Fruit fly (Drosophila melanogaster): Measurements from ENCODE around the gene TwdlZ.

The TwdlZ gene

dm6 chrX:16737878-16738277 lies at the start of gene TwdlZ:
Gene TwdlZ, plus strand, starts transcription at chrX:16738178.
- no peak for TF ChIP-seq Smox (GFP tag; optimal IDR thresholded peaks at IDR 0.05)
- TF ChIP-seq CG9139 (GFP tag; optimal IDR thresholded peaks at IDR 0.05), result no peak
- no peak for TF ChIP-seq Hr4 (GFP tag; optimal IDR thresholded peaks at IDR 0.05)
- no peak for TF ChIP-seq acj6 (GFP tag; optimal IDR thresholded peaks at IDR 0.05)
- no peak for TF ChIP-seq svp (GFP tag)
- no peak for TF ChIP-seq topi (GFP tag; optimal IDR thresholded peaks at IDR 0.05)
- TF ChIP-seq Gug (GFP tag; IDR thresholded peaks at IDR 0.05), result no peak
- no peak for TF ChIP-seq CG8319 (GFP tag; optimal IDR thresholded peaks at IDR 0.05)

dm6 chrX:16689339-16689738 lies 48.6 kb upstream of the TwdlZ start:
- TF ChIP-seq ss (GFP tag; optimal IDR thresholded peaks at IDR 0.05) (no peak), CG16779 (tag; optimal IDR thresholded peaks at IDR 0.05) (no peak), dac (GFP tag; optimal IDR thresholded peaks at IDR 0.05) (no peak), Sox14 (GFP tag; optimal IDR thresholded peaks at IDR 0.05) (no peak), CG11902 (GFP tag; optimal IDR thresholded peaks at IDR 0.05) (no peak), CG8319 (GFP tag; optimal IDR thresholded peaks at IDR 0.05) (no peak), CG10631 (GFP tag; optimal IDR thresholded peaks at IDR 0.05) (no peak), CG4318 (GFP tag; optimal IDR thresholded peaks at IDR 0.05) (no peak), CG11762 (GFP tag; optimal IDR thresholded peaks at IDR 0.05; ENCODE audit: insufficient read depth) (no peak), CG34406 (GFP tag; optimal IDR thresholded peaks at IDR 0.05) (no peak), CG10669 (GFP tag; optimal IDR thresholded peaks at IDR 0.05) (no peak)

- TF ChIP-seq Sox15 (GFP tag; optimal IDR thresholded peaks at IDR 0.05), result no peak
- TF ChIP-seq achi (GFP tag; optimal IDR thresholded peaks at IDR 0.05), result no peak
- no peak for TF ChIP-seq Met (GFP tag; optimal IDR thresholded peaks at IDR 0.05)
- TF ChIP-seq fkh (GFP tag; optimal IDR thresholded peaks at IDR 0.05), result no peak
- no peak for TF ChIP-seq Eip75B (GFP tag; optimal IDR thresholded peaks at IDR 0.05)
- TF ChIP-seq CG16779 (tag; optimal IDR thresholded peaks at IDR 0.05), result no peak
- TF ChIP-seq CG8319 (GFP tag; optimal IDR thresholded peaks at IDR 0.05), result no peak
- TF ChIP-seq net (GFP tag; optimal IDR thresholded peaks at IDR 0.05), result no peak
- TF ChIP-seq Sox102F (GFP tag; optimal IDR thresholded peaks at IDR 0.05), result no peak
- no peak for TF ChIP-seq CG31627 (GFP tag; optimal IDR thresholded peaks at IDR 0.05)
- TF ChIP-seq Smox (GFP tag; optimal IDR thresholded peaks at IDR 0.05), result no peak
- TF ChIP-seq Gug (GFP tag; IDR thresholded peaks at IDR 0.05), result no peak
- TF ChIP-seq CG8119 (GFP tag; IDR thresholded peaks at IDR 0.05), result peak; percentile 51; the same call in 1 of the 3 replicates
- TF ChIP-seq lz (GFP tag; optimal IDR thresholded peaks at IDR 0.05), result no peak
- no peak for TF ChIP-seq fd85E (GFP tag; optimal IDR thresholded peaks at IDR 0.05)
- no peak for TF ChIP-seq eg (GFP tag; IDR thresholded peaks at IDR 0.05)
- TF ChIP-seq CG6808 (GFP tag; optimal IDR thresholded peaks at IDR 0.05), result no peak
- no peak for TF ChIP-seq cyc (GFP tag; optimal IDR thresholded peaks at IDR 0.05)
- TF ChIP-seq CG32006 (GFP tag; optimal IDR thresholded peaks at IDR 0.05), result no peak
- no peak for TF ChIP-seq Lpt (GFP tag; optimal IDR thresholded peaks at IDR 0.05)
- no peak for TF ChIP-seq CG1621 (tag; optimal IDR thresholded peaks at IDR 0.05)
- TF ChIP-seq CG10669 (GFP tag; optimal IDR thresholded peaks at IDR 0.05), result no peak
- no peak for TF ChIP-seq Eip93F (GFP tag; optimal IDR thresholded peaks at IDR 0.05)
- TF ChIP-seq Eip78C (GFP tag), result peak; percentile 37
- no peak for TF ChIP-seq CG8632 (GFP tag; optimal IDR thresholded peaks at IDR 0.05)
- no peak for TF ChIP-seq topi (GFP tag; optimal IDR thresholded peaks at IDR 0.05)
- no peak for TF ChIP-seq Ets21C (GFP tag; optimal IDR thresholded peaks at IDR 0.05)
- no peak for TF ChIP-seq CG4318 (GFP tag; optimal IDR thresholded peaks at IDR 0.05)
- no peak for TF ChIP-seq CG11294 (GFP tag; IDR thresholded peaks at IDR 0.05)
- TF ChIP-seq svp (GFP tag), result peak; percentile 9
- no peak for TF ChIP-seq spab (GFP tag; optimal IDR thresholded peaks at IDR 0.05)
- TF ChIP-seq CG3919 (GFP tag; optimal IDR thresholded peaks at IDR 0.05), result no peak
- TF ChIP-seq dsx (GFP tag; optimal IDR thresholded peaks at IDR 0.05; ENCODE audit: poor library complexity, severe bottlenecking), result peak; percentile 30
- TF ChIP-seq dac (GFP tag; optimal IDR thresholded peaks at IDR 0.05), result no peak
- no peak for TF ChIP-seq CG11902 (GFP tag; optimal IDR thresholded peaks at IDR 0.05)
- TF ChIP-seq CG9139 (GFP tag; optimal IDR thresholded peaks at IDR 0.05), result no peak
- peak; percentile 10 for TF ChIP-seq Ets96B (tag; optimal IDR thresholded peaks at IDR 0.05)
- TF ChIP-seq CG6163 (GFP tag; IDR thresholded peaks at IDR 0.05), result 0 out of 3 replicates have a peak, but pooled peaks have one; percentile 6
- no peak for TF ChIP-seq CG10631 (GFP tag; optimal IDR thresholded peaks at IDR 0.05)
- no peak for TF ChIP-seq esn (GFP tag; optimal IDR thresholded peaks at IDR 0.05)
- no peak for TF ChIP-seq Hr38 (GFP tag; optimal IDR thresholded peaks at IDR 0.05)
- no peak for TF ChIP-seq acj6 (GFP tag; optimal IDR thresholded peaks at IDR 0.05)
Measured at dm6 chrX:16689966-16690365, 48.0 kb upstream of the TwdlZ start.
